Worm (Caenorhabditis elegans) whole organism, L3 larva: ENCODE measurements around the gene srh-47.

ENCODE experiments used
- R02D3.7 ChIP-seq: fragments of 150-350 bp; optimal IDR thresholded peaks from 2 replicates; lab custom pipeline; 2014; ENCODE audit warnings: missing biosample characterization, missing genetic modification characterization
- aly-2 ChIP-seq: fragments of 150-350 bp; optimal IDR thresholded peaks from 2 replicates; lab custom pipeline; 2014; ENCODE audit warnings: missing biosample characterization, missing genetic modification characterization
- ama-1 ChIP-seq: fragments of 150-350 bp; optimal IDR thresholded peaks from 2 replicates; lab custom pipeline; 2018
- ceh-16 ChIP-seq: sonication (generic microtip); optimal IDR thresholded peaks from 2 replicates; lab custom pipeline; 2017; ENCODE audit warnings: missing biosample characterization, missing genetic modification characterization
- ceh-28 ChIP-seq: fragments of 150-350 bp; optimal IDR thresholded peaks from 2 replicates; lab custom pipeline; 2014; ENCODE audit warnings: missing biosample characterization, missing genetic modification reagents, missing genetic modification characterization
- ceh-82 ChIP-seq: fragments of 150-350 bp; optimal IDR thresholded peaks from 2 replicates; lab custom pipeline; 2014; ENCODE audit warnings: missing biosample characterization, missing genetic modification characterization
- ceh-9 ChIP-seq: sonication (generic microtip); optimal IDR thresholded peaks from 2 replicates; lab custom pipeline; 2018; ENCODE audit warnings: missing biosample characterization, missing genetic modification characterization
- daf-12 ChIP-seq: fragments of 150-350 bp; optimal IDR thresholded peaks from 2 replicates; lab custom pipeline; 2014; ENCODE audit warnings: missing biosample characterization, missing genetic modification reagents, missing genetic modification characterization
- egl-27 ChIP-seq: sonication (generic microtip); optimal IDR thresholded peaks from 4 replicates; lab custom pipeline; 2017; ENCODE audit warnings: missing biosample characterization, missing genetic modification reagents, missing genetic modification characterization
- egl-5 ChIP-seq: fragments of 150-350 bp; optimal IDR thresholded peaks from 2 replicates; lab custom pipeline; 2017; ENCODE audit warnings: missing biosample characterization, missing genetic modification reagents, missing genetic modification characterization, inconsistent platforms
- elt-1 ChIP-seq: fragments of 150-350 bp; optimal IDR thresholded peaks from 2 replicates; lab custom pipeline; 2014; ENCODE audit warnings: missing biosample characterization, missing genetic modification characterization
- elt-3 ChIP-seq, 3 experiments: fragments of 150-350 bp in 1 of 3; sonication (generic microtip) in 2 of 3; optimal IDR thresholded peaks; 2 replicates in 2 of 3; 4 replicates in 1 of 3; lab custom pipeline; 2014 to 2017; ENCODE audit warnings: missing biosample characterization in 3 of 3, missing genetic modification characterization in 3 of 3
- fkh-10 ChIP-seq: sonication (generic microtip); optimal IDR thresholded peaks from 2 replicates; lab custom pipeline; 2017; ENCODE audit warnings: missing biosample characterization, missing genetic modification reagents, missing genetic modification characterization
- fkh-2 ChIP-seq: fragments of 150-350 bp; optimal IDR thresholded peaks from 2 replicates; lab custom pipeline; 2014; ENCODE audit warnings: missing biosample characterization, missing genetic modification reagents, missing genetic modification characterization
- jun-1 ChIP-seq: fragments of 150-350 bp; optimal IDR thresholded peaks from 2 replicates; lab custom pipeline; 2014; ENCODE audit warnings: missing biosample characterization, missing genetic modification reagents, missing genetic modification characterization
- lin-15B ChIP-seq: fragments of 150-350 bp; optimal IDR thresholded peaks from 2 replicates; lab custom pipeline; 2014; ENCODE audit warnings: missing biosample characterization, missing genetic modification characterization
- lsy-12 ChIP-seq: sonication (generic microtip); optimal IDR thresholded peaks from 2 replicates; lab custom pipeline; 2016; ENCODE audit warnings: mild to moderate bottlenecking, missing genetic modification characterization, missing compliant biosample characterization
- mdl-1 ChIP-seq: fragments of 150-350 bp; optimal IDR thresholded peaks from 2 replicates; lab custom pipeline; 2014; ENCODE audit warnings: missing biosample characterization, missing genetic modification characterization
- mml-1 ChIP-seq: fragments of 150-350 bp; sonication (generic microtip); optimal IDR thresholded peaks from 3 replicates; lab custom pipeline; 2014; ENCODE audit warnings: missing biosample characterization, missing genetic modification characterization
- nfya-1 ChIP-seq: sonication (generic microtip); optimal IDR thresholded peaks from 2 replicates; lab custom pipeline; 2017; ENCODE audit warnings: missing genetic modification characterization, mild to moderate bottlenecking, missing compliant biosample characterization, antibody characterized with exemption, moderate library complexity; ENCODE audit not compliant: insufficient read depth
- nhr-11 ChIP-seq: fragments of 150-350 bp; optimal IDR thresholded peaks from 2 replicates; lab custom pipeline; 2014; ENCODE audit warnings: missing biosample characterization, missing genetic modification characterization
- nhr-12 ChIP-seq: fragments of 150-350 bp; optimal IDR thresholded peaks from 2 replicates; lab custom pipeline; 2014; ENCODE audit warnings: missing biosample characterization, missing genetic modification characterization
- nhr-23 ChIP-seq: fragments of 150-350 bp; optimal IDR thresholded peaks from 2 replicates; lab custom pipeline; 2014; ENCODE audit warnings: missing biosample characterization, missing genetic modification reagents, missing genetic modification characterization
- nhr-237 ChIP-seq: fragments of 150-350 bp; optimal IDR thresholded peaks from 2 replicates; lab custom pipeline; 2014; ENCODE audit warnings: missing biosample characterization, missing genetic modification characterization
- nhr-28 ChIP-seq: fragments of 150-350 bp; optimal IDR thresholded peaks from 2 replicates; lab custom pipeline; 2014; ENCODE audit warnings: missing biosample characterization, missing genetic modification characterization
- nhr-43 ChIP-seq: sonication (generic microtip); optimal IDR thresholded peaks from 2 replicates; lab custom pipeline; 2016; ENCODE audit warnings: mild to moderate bottlenecking, missing genetic modification characterization, missing compliant biosample characterization; ENCODE audit not compliant: poor library complexity, severe bottlenecking
- nhr-67 ChIP-seq: fragments of 150-350 bp; optimal IDR thresholded peaks from 2 replicates; lab custom pipeline; 2014; ENCODE audit warnings: missing biosample characterization, missing genetic modification characterization
- nhr-76 ChIP-seq: fragments of 150-350 bp; sonication (generic microtip); optimal IDR thresholded peaks from 5 replicates; lab custom pipeline; 2014; ENCODE audit warnings: missing biosample characterization, missing genetic modification characterization
- nhr-77 ChIP-seq: fragments of 150-350 bp; optimal IDR thresholded peaks from 2 replicates; lab custom pipeline; 2014; ENCODE audit warnings: missing biosample characterization, missing genetic modification characterization
- pha-4 ChIP-seq: fragments of 150-350 bp; optimal IDR thresholded peaks from 2 replicates; lab custom pipeline; 2014; ENCODE audit warnings: missing biosample characterization, missing genetic modification reagents, missing genetic modification characterization
- pqm-1 ChIP-seq: fragments of 150-350 bp; optimal IDR thresholded peaks from 2 replicates; lab custom pipeline; 2017; ENCODE audit warnings: missing biosample characterization, missing genetic modification characterization, inconsistent platforms
- skn-1 ChIP-seq: fragments of 150-350 bp; optimal IDR thresholded peaks from 2 replicates; lab custom pipeline; 2014; ENCODE audit warnings: missing biosample characterization, missing genetic modification characterization
- unc-39 ChIP-seq: sonication (generic microtip); optimal IDR thresholded peaks from 4 replicates; lab custom pipeline; 2017; ENCODE audit warnings: missing biosample characterization, missing genetic modification characterization
- zag-1 ChIP-seq: fragments of 150-350 bp; optimal IDR thresholded peaks from 2 replicates; lab custom pipeline; 2014; ENCODE audit warnings: missing biosample characterization, missing genetic modification characterization
- ztf-4 ChIP-seq: fragments of 150-350 bp; optimal IDR thresholded peaks from 2 replicates; lab custom pipeline; 2014; ENCODE audit warnings: missing biosample characterization, missing genetic modification characterization

The srh-47 gene

DNA sequence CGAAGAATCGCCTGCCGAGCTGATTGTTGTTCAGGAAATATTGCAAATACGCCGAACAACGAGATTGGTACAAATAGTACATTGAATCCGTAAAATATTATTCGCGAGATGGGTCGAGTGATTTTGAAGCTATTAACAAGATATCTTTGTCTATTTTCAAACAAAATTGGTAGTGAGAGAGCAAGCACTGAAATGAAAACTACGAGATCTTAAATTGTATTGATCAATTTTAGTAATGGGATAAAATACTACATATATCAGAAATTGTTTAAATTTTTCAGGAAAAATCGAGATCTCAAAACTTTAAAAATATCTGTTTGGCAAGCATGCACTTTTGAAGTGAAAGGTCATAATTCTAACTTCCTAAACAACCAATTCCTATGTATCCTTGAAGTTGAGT lies 3.8 kb upstream of the srh-47 start:
- TF ChIP-seq nhr-77 (tag; lab: Kevin White, UChicago) (no peak), ceh-82 (no peak), R02D3.7 (tag; lab: Kevin White, UChicago) (no peak), ztf-4 (tag; lab: Kevin White, UChicago) (no peak), ceh-9 (tag; lab: Kevin White, UChicago) (no peak), elt-3 (tag; optimal IDR thresholded peaks at IDR 0.05; lab: Kevin White, UChicago) (no peak), nhr-237 (tag; lab: Kevin White, UChicago) (no peak), skn-1 (tag; lab: Kevin White, UChicago) (no peak), ama-1 (lab: Kevin White, UChicago) (no peak), nfya-1 (no peak), nhr-12 (tag; lab: Kevin White, UChicago) (no peak), lin-15B (no peak), mml-1 (tag; lab: Kevin White, UChicago) (no peak), zag-1 (tag; lab: Kevin White, UChicago) (no peak), pqm-1 (tag; lab: Kevin White, UChicago) (no peak), nhr-76 (no peak), egl-5 (tag; lab: Kevin White, UChicago) (no peak), nhr-23 (tag; lab: Kevin White, UChicago) (no peak)
- TF ChIP-seq, all 47 proteins: peak for 0

ce11 chrV:11302698-11303097 lies 2.3 kb upstream of the srh-47 start, which contains the start of gene srh-46:
Gene srh-46, minus strand, starts transcription at chrV:11302886.
- TF ChIP-seq mml-1 (tag; lab: Kevin White, UChicago) (no peak), fkh-2 (tag; lab: Kevin White, UChicago) (no peak), nfya-1 (no peak), nhr-237 (tag; lab: Kevin White, UChicago) (no peak), nhr-23 (tag; lab: Kevin White, UChicago) (no peak), nhr-76 (no peak), lsy-12 (tag; lab: Kevin White, UChicago) (no peak), ceh-82 (no peak), aly-2 (tag; lab: Kevin White, UChicago) (no peak), ceh-28 (tag; lab: Kevin White, UChicago) (no peak), ama-1 (lab: Kevin White, UChicago) (no peak), unc-39 (no peak), pqm-1 (tag; lab: Kevin White, UChicago) (no peak), R02D3.7 (tag; lab: Kevin White, UChicago) (no peak), elt-1 (no peak), nhr-67 (tag; lab: Kevin White, UChicago) (no peak)
- TF ChIP-seq, all 47 proteins: peak for 0

DNA sequence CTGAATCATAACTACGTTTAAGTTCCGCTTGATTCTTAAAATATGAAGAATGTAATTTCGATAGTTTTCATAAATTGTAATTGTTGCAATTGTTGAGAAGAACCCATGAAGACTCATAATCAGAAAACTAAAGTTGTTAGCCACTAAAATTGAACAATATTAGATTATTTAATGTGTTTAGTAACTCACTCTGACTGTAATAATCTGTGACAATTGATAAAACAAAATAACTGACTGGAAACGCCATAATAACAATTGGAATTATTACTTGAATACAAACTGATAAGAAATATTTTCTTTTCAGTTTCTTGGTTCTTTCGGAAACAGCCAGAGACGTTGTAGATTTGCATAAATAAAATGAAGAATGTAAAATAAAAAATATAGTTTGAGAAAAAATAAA lies 1.0 kb downstream of the srh-47 start:
- TF ChIP-seq unc-39 (no peak), nhr-237 (tag; lab: Kevin White, UChicago) (no peak), egl-27 (no peak), nhr-28 (tag; lab: Kevin White, UChicago) (no peak)

ce11 chrV:11298632-11299031 lies 1.8 kb downstream of the srh-47 start, which contains the start of gene T03F7.5:
Gene T03F7.5, minus strand, starts transcription at chrV:11298732.
- TF ChIP-seq R02D3.7 (tag; lab: Kevin White, UChicago) (no peak), zag-1 (tag; lab: Kevin White, UChicago) (no peak), fkh-2 (tag; lab: Kevin White, UChicago) (no peak), jun-1 (tag; lab: Kevin White, UChicago) (no peak), pha-4 (tag; lab: Kevin White, UChicago) (no peak), egl-5 (tag; lab: Kevin White, UChicago) (no peak), nhr-76 (no peak), nfya-1 (no peak), ceh-16 (tag; lab: Kevin White, UChicago) (no peak), daf-12 (tag; lab: Kevin White, UChicago) (no peak), ama-1 (lab: Kevin White, UChicago) (no peak), fkh-10 (GFP tag; lab: Kevin White, UChicago) (no peak), unc-39 (no peak)

DNA sequence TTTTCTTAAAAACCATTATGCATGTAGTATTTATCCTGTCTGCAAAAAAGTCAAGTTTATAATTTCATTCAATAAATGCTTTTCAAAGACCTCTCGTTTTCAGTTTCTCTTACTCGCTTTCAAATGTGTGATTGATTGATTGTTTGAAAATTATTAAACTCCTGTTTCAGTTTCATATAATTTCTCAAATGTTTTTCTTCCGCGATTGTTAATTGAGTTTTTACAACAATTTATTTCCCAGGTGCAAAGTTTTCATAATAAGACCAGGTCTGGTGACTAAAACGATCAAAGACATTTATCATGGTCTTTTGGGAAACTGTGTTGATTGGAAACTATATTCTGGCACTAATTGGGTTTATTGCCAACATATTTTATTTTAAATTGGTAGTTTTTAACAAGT lies 6.0 kb downstream of the srh-47 start, which contains the start of gene T03F7.6:
Gene T03F7.6, plus strand, starts transcription at position 301 of the 400 bp plus-strand sequence.
- TF ChIP-seq jun-1 (tag; lab: Kevin White, UChicago) (no peak), nhr-43 (no peak), egl-5 (tag; lab: Kevin White, UChicago) (no peak), pqm-1 (tag; lab: Kevin White, UChicago) (no peak), nhr-237 (tag; lab: Kevin White, UChicago) (no peak), nhr-11 (tag; lab: Kevin White, UChicago) (no peak), ama-1 (lab: Kevin White, UChicago) (no peak), ceh-9 (tag; lab: Kevin White, UChicago) (no peak), mdl-1 (no peak)
